Worm (Caenorhabditis elegans) whole organism, young adult: Measurements from ENCODE around the gene Y48B6A.1.

Experiments used
- B0035.1 ChIP-seq: sonication (generic microtip); optimal IDR thresholded peaks from 2 replicates; lab custom pipeline; 2016; ENCODE audit warnings: missing genetic modification characterization, mild to moderate bottlenecking, missing compliant biosample characterization, missing genotype, missing genetic modification reagents
- F49E8.2 ChIP-seq: sonication (generic microtip); optimal IDR thresholded peaks from 3 replicates; lab custom pipeline; 2017; ENCODE audit warnings: missing genetic modification characterization, mild to moderate bottlenecking, missing compliant biosample characterization, antibody characterized with exemption, moderate library complexity; ENCODE audit not compliant: insufficient read depth
- F52B5.7 ChIP-seq: sonication (generic microtip); optimal IDR thresholded peaks from 2 replicates; lab custom pipeline; 2016; ENCODE audit warnings: mild to moderate bottlenecking, missing genetic modification characterization, missing compliant biosample characterization
- Y53F4B.3 ChIP-seq: fragments of 200-800 bp; sonication (Bioruptor generic); IDR thresholded peaks from 2 replicates; pipeline ENCODE4 v1.3.6; 2022; ENCODE audit warnings: missing genetic modification reagents, missing genetic modification characterization, missing compliant biosample characterization
- Y53G8AR.9 ChIP-seq: fragments of 200-800 bp; sonication (Bioruptor generic); conservative IDR thresholded peaks from 2 replicates; pipeline ENCODE4 v1.3.6; 2022; ENCODE audit warnings: missing genetic modification reagents, missing genetic modification characterization, missing compliant biosample characterization
- ama-1 ChIP-seq, 3 experiments: fragments of 150-350 bp in 1 of 3; sonication (generic microtip) in 2 of 3; optimal IDR thresholded peaks; 2 replicates each; lab custom pipeline; 2014 to 2018; ENCODE audit warnings: missing biosample characterization in 2 of 3, missing genetic modification characterization in 2 of 3, missing genetic modification reagents in 2 of 3
- aptf-2 ChIP-seq: fragments of 200-800 bp; sonication (Bioruptor generic); conservative IDR thresholded peaks from 2 replicates; pipeline ENCODE4 v1.3.6; 2022; ENCODE audit warnings: missing genetic modification reagents, missing genetic modification characterization, missing compliant biosample characterization
- athp-1 ChIP-seq: sonication (generic microtip); optimal IDR thresholded peaks from 2 replicates; lab custom pipeline; 2017; ENCODE audit warnings: mild to moderate bottlenecking, missing genetic modification characterization, missing compliant biosample characterization
- attf-3 ChIP-seq: fragments of 200-800 bp; sonication (Bioruptor generic); conservative IDR thresholded peaks from 2 replicates; pipeline ENCODE4 v1.3.6; 2022; ENCODE audit warnings: missing genetic modification reagents, missing genetic modification characterization, missing compliant biosample characterization
- cebp-2 ChIP-seq: fragments of 200-800 bp; sonication (Bioruptor generic); IDR thresholded peaks from 2 replicates; pipeline ENCODE4 v1.3.6; 2022; ENCODE audit warnings: missing genetic modification characterization, missing compliant biosample characterization
- ceh-91 ChIP-seq: fragments of 200-800 bp; sonication (Bioruptor generic); IDR thresholded peaks from 2 replicates; pipeline ENCODE4 v1.3.6; 2022; ENCODE audit warnings: missing genetic modification reagents, missing genetic modification characterization, missing compliant biosample characterization
- chd-7 ChIP-seq: sonication (generic microtip); optimal IDR thresholded peaks from 2 replicates; lab custom pipeline; 2016; ENCODE audit warnings: mild to moderate bottlenecking, missing genetic modification characterization, moderate library complexity, missing compliant biosample characterization
- die-1 ChIP-seq: sonication (generic microtip); optimal IDR thresholded peaks from 2 replicates; lab custom pipeline; 2016; ENCODE audit warnings: missing genotype, mild to moderate bottlenecking, missing genetic modification characterization, missing compliant biosample characterization
- dpff-1 ChIP-seq: sonication (generic microtip); optimal IDR thresholded peaks from 2 replicates; lab custom pipeline; 2017; ENCODE audit warnings: mild to moderate bottlenecking, missing genetic modification characterization, missing compliant biosample characterization
- egrh-3 ChIP-seq: fragments of 200-800 bp; sonication (Bioruptor generic); IDR thresholded peaks from 2 replicates; pipeline ENCODE4 v1.3.6; 2022; ENCODE audit warnings: missing genetic modification reagents, missing genetic modification characterization, missing compliant biosample characterization
- ekl-4 ChIP-seq: fragments of 200-800 bp; sonication (Bioruptor generic); IDR thresholded peaks from 2 replicates; pipeline ENCODE4 v1.3.6; 2022; ENCODE audit warnings: missing genetic modification reagents, missing genetic modification characterization, missing compliant biosample characterization
- ets-4 ChIP-seq: fragments of 200-800 bp; sonication (Bioruptor generic); optimal IDR thresholded peaks from 2 replicates; lab custom pipeline; 2018; ENCODE audit warnings: mild to moderate bottlenecking, missing genetic modification characterization, missing compliant biosample characterization
- gei-17 ChIP-seq: fragments of 200-800 bp; sonication (Bioruptor generic); optimal IDR thresholded peaks from 2 replicates; lab custom pipeline; 2018; ENCODE audit warnings: mild to moderate bottlenecking, missing genetic modification characterization, missing compliant biosample characterization
- let-526 ChIP-seq: fragments of 200-800 bp; sonication (Bioruptor generic); IDR thresholded peaks from 2 replicates; pipeline ENCODE4 v1.3.6; 2022; ENCODE audit warnings: missing genetic modification reagents, missing genetic modification characterization, missing compliant biosample characterization
- lin-54 ChIP-seq: fragments of 200-800 bp; sonication (Bioruptor generic); optimal IDR thresholded peaks from 2 replicates; lab custom pipeline; 2018; ENCODE audit warnings: mild to moderate bottlenecking, missing genetic modification characterization, missing compliant biosample characterization
- lir-1 ChIP-seq: fragments of 200-800 bp; sonication (Bioruptor generic); conservative IDR thresholded peaks from 2 replicates; pipeline ENCODE4 v1.3.6; 2022; ENCODE audit warnings: missing genetic modification reagents, missing genetic modification characterization, missing compliant biosample characterization
- lsl-1 ChIP-seq: fragments of 200-800 bp; sonication (Bioruptor generic); optimal IDR thresholded peaks from 2 replicates; lab custom pipeline; 2018; ENCODE audit warnings: mild to moderate bottlenecking, missing genetic modification characterization, moderate library complexity, missing compliant biosample characterization
- mxl-1 ChIP-seq: sonication (generic microtip); optimal IDR thresholded peaks from 2 replicates; lab custom pipeline; 2016; ENCODE audit warnings: missing genetic modification characterization, missing compliant biosample characterization
- snpc-3.4 ChIP-seq: sonication (generic microtip); optimal IDR thresholded peaks from 2 replicates; lab custom pipeline; 2017; ENCODE audit warnings: missing genetic modification characterization, mild to moderate bottlenecking, missing compliant biosample characterization, antibody characterized with exemption, moderate library complexity, missing genotype, missing genetic modification reagents
- snpc-4 ChIP-seq, 5 experiments: fragments of 150-350 bp in 1 of 5; sonication (generic microtip) in 4 of 5; optimal IDR thresholded peaks; 2 replicates each; lab custom pipeline; 2014 to 2018; ENCODE audit warnings: missing genetic modification characterization in 5 of 5, missing biosample characterization in 3 of 5, antibody characterized with exemption in 2 of 5, mild to moderate bottlenecking in 2 of 5, missing compliant biosample characterization in 2 of 5, missing genotype in 2 of 5, moderate library complexity in 2 of 5, missing genetic modification reagents in 1 of 5
- zfh-2 ChIP-seq: fragments of 200-800 bp; sonication (Bioruptor generic); conservative IDR thresholded peaks from 2 replicates; pipeline ENCODE4 v1.3.6; 2022; ENCODE audit warnings: missing genetic modification reagents, missing genetic modification characterization, missing compliant biosample characterization
- zim-3 ChIP-seq: sonication (generic microtip); optimal IDR thresholded peaks from 2 replicates; lab custom pipeline; 2017; ENCODE audit warnings: mild to moderate bottlenecking, missing genetic modification characterization, moderate library complexity, missing compliant biosample characterization
- ztf-18 ChIP-seq: sonication (generic microtip); optimal IDR thresholded peaks from 2 replicates; lab custom pipeline; 2016; ENCODE audit warnings: missing genotype, mild to moderate bottlenecking, missing genetic modification characterization, missing compliant biosample characterization
- ztf-3 ChIP-seq: fragments of 200-800 bp; sonication (Bioruptor generic); optimal IDR thresholded peaks from 2 replicates; lab custom pipeline; 2018; ENCODE audit warnings: mild to moderate bottlenecking, missing genetic modification characterization, missing compliant biosample characterization

Gene Y48B6A.1

DNA sequence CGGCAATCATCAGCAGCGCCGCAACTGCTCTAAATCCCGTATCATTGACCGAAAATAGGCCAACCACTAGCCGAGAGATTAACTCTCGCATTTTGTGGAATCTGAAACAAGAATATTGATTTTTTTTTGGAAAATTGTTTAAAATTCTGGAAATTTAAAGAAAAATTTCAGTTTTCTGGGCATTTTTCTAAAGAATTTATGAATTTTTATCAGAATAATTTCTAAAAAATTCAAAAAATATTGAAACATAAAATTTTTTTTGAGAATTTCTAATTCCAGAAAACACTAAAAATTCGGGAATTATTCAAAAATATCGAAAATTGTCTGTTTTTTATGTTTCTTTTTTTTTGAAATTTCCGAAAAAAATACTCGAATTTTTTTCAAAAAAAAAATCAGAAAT, 21.4 kb downstream of the Y48B6A.1 start, which contains the start of gene algn-3 (continued):
- TF ChIP-seq B0035.1 (no peak), athp-1 (tag; lab: Kevin White, UChicago) (no peak), dpff-1 (no peak)

DNA sequence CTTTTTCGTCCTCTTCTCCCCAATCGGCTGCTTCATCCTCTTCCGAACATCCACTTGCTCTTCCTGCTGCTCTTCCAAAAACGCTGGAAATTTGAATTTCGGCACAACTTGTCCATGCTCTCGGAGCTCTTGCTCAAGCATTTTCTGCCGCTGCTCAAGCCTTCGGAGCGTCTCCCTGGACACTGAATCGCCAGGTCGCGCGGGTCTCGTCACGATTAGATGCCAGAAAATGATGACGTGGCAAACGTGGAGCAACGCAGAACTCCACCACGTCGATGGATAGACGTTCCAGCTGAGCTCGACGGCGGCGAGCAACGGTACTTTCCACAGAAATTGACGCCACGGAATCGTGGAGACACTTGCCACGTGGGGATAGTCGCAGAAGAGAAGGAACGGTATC, 25.0 kb downstream of the Y48B6A.1 start:
- TF ChIP-seq zfh-2 (GFP tag; lab: Robert Waterston, UW) = peak; percentile 73
- no peak for TF ChIP-seq snpc-3.4 (tag; lab: Kevin White, UChicago)
- TF ChIP-seq, all 124 proteins: peak for 1

DNA sequence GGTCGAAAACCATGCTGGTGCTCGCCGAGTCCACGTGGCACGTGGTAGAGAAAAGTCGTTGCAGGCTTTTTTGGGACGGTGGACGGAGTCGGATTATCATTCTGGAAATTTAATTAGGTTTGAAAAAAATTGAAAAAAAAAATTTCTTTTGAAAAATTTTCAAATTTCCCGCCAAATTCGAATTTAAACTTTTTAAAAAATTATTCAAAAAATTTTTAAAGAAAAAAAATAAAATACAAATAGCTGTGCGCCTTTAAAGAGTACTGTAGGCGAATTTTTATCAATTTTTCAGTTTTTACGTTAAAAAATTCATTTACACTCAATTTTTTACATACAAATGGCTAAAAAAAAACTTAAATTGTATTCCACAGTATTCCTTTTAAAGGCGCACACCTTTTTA, 27.3 kb downstream of the Y48B6A.1 start, which contains the start of gene K09E4.3:
K09E4.3 (minus strand) TSS at position 101 of the 400 bp plus-strand sequence.
- no peak for TF ChIP-seq ztf-3 (GFP tag; lab: Kevin White, UChicago)
- no peak for TF ChIP-seq ekl-4 (GFP tag; lab: Robert Waterston, UW)
- no peak for TF ChIP-seq lin-54 (GFP tag; lab: Kevin White, UChicago)
- no peak for TF ChIP-seq egrh-3 (GFP tag; lab: Robert Waterston, UW)
- no peak for TF ChIP-seq mxl-1 (tag; lab: Kevin White, UChicago)
- 0 out of 2 replicates have a peak, but pooled peaks have one; percentile 27 for TF ChIP-seq zfh-2 (GFP tag; lab: Robert Waterston, UW)
- TF ChIP-seq zim-3 (tag; lab: Kevin White, UChicago) = no peak

DNA sequence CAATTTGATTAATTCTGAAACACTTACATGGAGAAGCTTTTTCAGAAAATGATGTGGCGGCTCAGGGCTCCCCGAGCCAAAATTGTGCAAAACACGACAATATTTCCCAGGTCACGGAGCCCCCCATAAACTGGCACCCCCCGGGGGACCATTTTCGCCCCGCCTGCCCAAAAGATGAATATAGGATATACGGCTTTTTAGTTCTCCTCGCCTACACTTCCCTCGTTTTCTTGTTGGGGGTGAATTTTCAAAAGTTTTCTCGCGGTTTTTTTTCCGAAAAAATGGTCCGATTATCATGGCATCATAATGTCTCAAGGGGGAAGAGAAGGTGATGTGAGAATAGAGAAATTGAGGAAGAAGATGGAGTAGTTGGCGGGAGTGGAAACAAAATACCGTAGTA, 32.1 kb downstream of the Y48B6A.1 start, which contains the start of gene K09E4.4:
K09E4.4 (minus strand) TSS at position 101 of the 400 bp plus-strand sequence.
- TF ChIP-seq chd-7 (tag; lab: Kevin White, UChicago) (no peak), dpff-1 (no peak), ets-4 (GFP tag; lab: Kevin White, UChicago) (no peak), lir-1 (GFP tag; lab: Robert Waterston, UW) (no peak)

DNA sequence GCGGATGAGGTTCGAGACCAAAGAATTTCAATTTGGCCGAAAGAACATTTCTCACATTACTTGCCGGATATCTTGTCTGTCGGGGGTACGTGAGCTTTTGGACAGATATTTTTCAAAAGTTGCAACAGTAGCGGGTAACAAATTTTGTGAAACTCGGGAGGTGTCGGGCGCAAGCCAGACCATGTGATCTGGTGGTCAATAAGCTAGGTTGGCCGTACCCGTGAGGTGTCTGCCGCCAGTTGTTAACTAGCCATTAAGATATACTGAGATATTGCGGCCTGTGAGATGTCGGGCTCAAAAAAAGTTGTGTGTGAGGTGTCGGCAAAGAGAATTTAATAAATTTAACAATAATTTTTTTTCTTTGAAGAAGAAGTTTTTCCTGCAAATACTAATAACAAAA, 35.8 kb downstream of the Y48B6A.1 start:
- TF ChIP-seq snpc-4 (GFP tag; optimal IDR thresholded peaks at IDR 0.05; lab: Kevin White, UChicago) (no peak), snpc-4 (tag; optimal IDR thresholded peaks at IDR 0.05; lab: Kevin White, UChicago) (peak in 2 of 4 experiments; percentile 29 to 58), F49E8.2 (tag; lab: Kevin White, UChicago) (no peak)

DNA sequence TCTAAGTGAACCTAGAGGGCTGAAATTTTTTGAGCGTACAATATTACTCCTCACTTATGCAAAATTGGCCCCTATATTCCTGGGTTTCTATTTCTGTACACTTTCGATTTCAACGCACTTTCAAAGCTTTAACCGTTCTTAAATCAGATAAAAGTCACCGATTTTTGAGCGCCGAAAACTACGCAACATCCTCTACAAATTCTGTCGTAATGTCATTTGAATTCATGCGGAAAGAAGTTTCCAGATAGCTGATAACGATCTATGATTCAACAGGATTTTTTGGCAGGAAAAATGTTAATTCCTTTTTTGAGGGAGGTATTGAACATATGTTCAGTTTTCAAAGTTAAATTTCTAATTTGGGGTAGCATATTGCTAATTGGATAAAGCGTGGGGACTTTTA, 41.3 kb downstream of the Y48B6A.1 start:
- TF ChIP-seq snpc-3.4 (tag; lab: Kevin White, UChicago) (no peak), mxl-1 (tag; lab: Kevin White, UChicago) (no peak), ceh-91 (GFP tag; lab: Robert Waterston, UW) (no peak), F52B5.7 (no peak), let-526 (GFP tag; lab: Robert Waterston, UW) (no peak), Y53G8AR.9 (GFP tag; lab: Robert Waterston, UW) (no peak), attf-3 (GFP tag; lab: Robert Waterston, UW) (no peak), ztf-18 (tag; lab: Kevin White, UChicago) (no peak), aptf-2 (GFP tag; lab: Robert Waterston, UW) (no peak), cebp-2 (GFP tag; lab: Robert Waterston, UW) (no peak), gei-17 (GFP tag; lab: Kevin White, UChicago) (no peak), lsl-1 (GFP tag; lab: Kevin White, UChicago) (no peak), die-1 (tag; lab: Kevin White, UChicago) (no peak), Y53F4B.3 (GFP tag; lab: Robert Waterston, UW) (no peak), ama-1 (optimal IDR thresholded peaks at IDR 0.05; lab: Kevin White, UChicago) (no peak), ama-1 (GFP tag; optimal IDR thresholded peaks at IDR 0.05; lab: Kevin White, UChicago) (no peak)
